Fruit fly (Drosophila melanogaster): ENCODE measurements around the gene CG13300.

- TF ChIP-seq CG11762 (GFP tag; optimal IDR thresholded peaks at IDR 0.05; ENCODE audit: insufficient read depth) (no peak), Hr4 (GFP tag; optimal IDR thresholded peaks at IDR 0.05) (no peak), CG10669 (GFP tag; optimal IDR thresholded peaks at IDR 0.05) (no peak), CG9139 (GFP tag; optimal IDR thresholded peaks at IDR 0.05) (no peak), fd85E (GFP tag; optimal IDR thresholded peaks at IDR 0.05) (no peak)
Observed at dm6 chr3L:6325312-6325711, 26.9 kb downstream of the CG13300 start, which contains the start of gene Or65b.
